Worm (Caenorhabditis elegans) whole organism, L4 larva: Measurements from ENCODE around the gene rla-2.

Source experiments
- D1046.2 ChIP-seq: fragments of 200-800 bp; sonication (Bioruptor generic); IDR thresholded peaks from 2 replicates; pipeline ENCODE4 v1.3.6; 2022; ENCODE audit warnings: missing genetic modification characterization, missing compliant biosample characterization
- F10B5.3 ChIP-seq: sonication (generic microtip); optimal IDR thresholded peaks from 2 replicates; lab custom pipeline; 2016; ENCODE audit warnings: mild to moderate bottlenecking, missing genetic modification characterization, missing compliant biosample characterization
- F37D6.2 ChIP-seq: sonication (generic microtip); optimal IDR thresholded peaks from 2 replicates; lab custom pipeline; 2016; ENCODE audit warnings: mild to moderate bottlenecking, missing genetic modification characterization, missing compliant biosample characterization
- F44E2.7 ChIP-seq: fragments of 200-800 bp; sonication (Bioruptor generic); IDR thresholded peaks from 2 replicates; pipeline ENCODE4 v2.1.2; 2022; ENCODE audit warnings: missing genetic modification characterization, missing compliant biosample characterization
- R02D3.7 ChIP-seq: fragments of 150-350 bp; sonication (generic microtip); optimal IDR thresholded peaks from 3 replicates; lab custom pipeline; 2014; ENCODE audit warnings: missing biosample characterization, missing genetic modification characterization
- T26A8.4 ChIP-seq: fragments of 200-800 bp; sonication (Bioruptor generic); IDR thresholded peaks from 2 replicates; pipeline ENCODE4 v1.3.6; 2022; ENCODE audit warnings: missing genetic modification characterization, missing compliant biosample characterization
- Y105C5A.15 ChIP-seq: fragments of 200-800 bp; sonication (Bioruptor generic); IDR thresholded peaks from 2 replicates; pipeline ENCODE4 v1.3.6; 2022; ENCODE audit warnings: missing genetic modification characterization, missing compliant biosample characterization
- Y5F2A.4 ChIP-seq: fragments of 200-800 bp; sonication (Bioruptor generic); optimal IDR thresholded peaks from 2 replicates; lab custom pipeline; 2018; ENCODE audit warnings: mild to moderate bottlenecking, missing genetic modification characterization, missing compliant biosample characterization
- Y75B8A.6 ChIP-seq: fragments of 200-800 bp; sonication (Bioruptor generic); IDR thresholded peaks from 2 replicates; pipeline ENCODE4 v1.3.6; 2022; ENCODE audit warnings: missing genetic modification reagents, missing genetic modification characterization, missing compliant biosample characterization
- ZK546.5 ChIP-seq, 2 experiments: sonication (generic microtip); optimal IDR thresholded peaks; 2 replicates each; lab custom pipeline; 2017; ENCODE audit warnings: missing biosample characterization in 2 of 2, missing genetic modification characterization in 2 of 2
- aly-2 ChIP-seq: sonication (generic microtip); optimal IDR thresholded peaks from 2 replicates; lab custom pipeline; 2018; ENCODE audit warnings: missing biosample characterization, missing genetic modification characterization
- attf-4 ChIP-seq: sonication (generic microtip); optimal IDR thresholded peaks from 3 replicates; lab custom pipeline; 2017; ENCODE audit warnings: missing biosample characterization, missing genetic modification characterization
- ceh-20 ChIP-seq: fragments of 200-800 bp; sonication (Bioruptor generic); IDR thresholded peaks from 2 replicates; pipeline ENCODE4 v1.3.6; 2022; ENCODE audit warnings: missing genetic modification reagents, missing genetic modification characterization, missing compliant biosample characterization
- ceh-62 ChIP-seq: sonication (generic microtip); optimal IDR thresholded peaks from 2 replicates; lab custom pipeline; 2017; ENCODE audit warnings: missing biosample characterization, missing genetic modification characterization
- cey-2 ChIP-seq: sonication (generic microtip); optimal IDR thresholded peaks from 3 replicates; lab custom pipeline; 2017; ENCODE audit warnings: missing genetic modification characterization, mild to moderate bottlenecking, missing compliant biosample characterization, antibody characterized with exemption, borderline replicate concordance; ENCODE audit not compliant: insufficient read depth
- daf-12 ChIP-seq: fragments of 150-350 bp; optimal IDR thresholded peaks from 2 replicates; lab custom pipeline; 2014; ENCODE audit warnings: missing biosample characterization, missing genetic modification reagents, missing genetic modification characterization
- daf-19 ChIP-seq: fragments of 200-800 bp; sonication (Bioruptor generic); conservative IDR thresholded peaks from 2 replicates; pipeline ENCODE4 v1.3.6; 2022; ENCODE audit warnings: missing genetic modification characterization, missing compliant biosample characterization
- daf-8 ChIP-seq: fragments of 200-800 bp; sonication (Bioruptor generic); IDR thresholded peaks from 2 replicates; pipeline ENCODE4 v1.3.6; 2022; ENCODE audit warnings: missing genetic modification characterization, missing compliant biosample characterization
- dmd-8 ChIP-seq: fragments of 200-800 bp; sonication (Bioruptor generic); IDR thresholded peaks from 2 replicates; pipeline ENCODE4 v1.3.6; 2022; ENCODE audit warnings: missing genetic modification characterization, missing compliant biosample characterization
- duxl-1 ChIP-seq: sonication (generic microtip); optimal IDR thresholded peaks from 2 replicates; lab custom pipeline; 2016; ENCODE audit warnings: mild to moderate bottlenecking, missing genetic modification characterization, moderate library complexity, missing compliant biosample characterization; ENCODE audit not compliant: poor library complexity
- dve-1 ChIP-seq: sonication (generic microtip); optimal IDR thresholded peaks from 2 replicates; lab custom pipeline; 2017; ENCODE audit warnings: antibody characterized with exemption, mild to moderate bottlenecking, missing genetic modification characterization, missing compliant biosample characterization; ENCODE audit not compliant: insufficient read depth
- egl-27 ChIP-seq: sonication (generic microtip); optimal IDR thresholded peaks from 3 replicates; lab custom pipeline; 2017; ENCODE audit warnings: missing biosample characterization, missing genetic modification reagents, missing genetic modification characterization
- egl-43 ChIP-seq: fragments of 200-800 bp; sonication (Bioruptor generic); IDR thresholded peaks from 2 replicates; pipeline ENCODE4 v1.3.6; 2022; ENCODE audit warnings: missing genetic modification reagents, missing genetic modification characterization, missing compliant biosample characterization
- gei-8 ChIP-seq: fragments of 200-800 bp; sonication (Bioruptor generic); optimal IDR thresholded peaks from 2 replicates; lab custom pipeline; 2018; ENCODE audit warnings: mild to moderate bottlenecking, missing genetic modification characterization, missing compliant biosample characterization
- hif-1 ChIP-seq, 2 experiments: sonication (generic microtip); optimal IDR thresholded peaks; 2 replicates each; lab custom pipeline; 2016 to 2017; ENCODE audit warnings: missing compliant biosample characterization in 2 of 2, missing genetic modification characterization in 2 of 2, missing genetic modification reagents in 2 of 2, missing genotype in 2 of 2, mild to moderate bottlenecking in 1 of 2
- lin-15B ChIP-seq: fragments of 150-350 bp; sonication (generic microtip); optimal IDR thresholded peaks from 3 replicates; lab custom pipeline; 2014; ENCODE audit warnings: missing biosample characterization, missing genetic modification characterization
- lin-39 ChIP-seq: fragments of 150-350 bp; optimal IDR thresholded peaks from 2 replicates; lab custom pipeline; 2014; ENCODE audit warnings: missing biosample characterization, missing genetic modification reagents, missing genetic modification characterization
- madf-5 ChIP-seq, 2 experiments: fragments of 200-800 bp; sonication (Bioruptor generic); IDR thresholded peaks; 2 replicates each; pipeline ENCODE4 v1.3.6; 2022; ENCODE audit warnings: missing compliant biosample characterization in 2 of 2, missing genetic modification characterization in 2 of 2
- madf-9 ChIP-seq: fragments of 200-800 bp; sonication (Bioruptor generic); conservative IDR thresholded peaks from 2 replicates; pipeline ENCODE4 v1.3.6; 2022; ENCODE audit warnings: missing genetic modification reagents, missing genetic modification characterization, missing compliant biosample characterization
- mdl-1 ChIP-seq, 2 experiments: fragments of 150-350 bp in 1 of 2; sonication (generic microtip) in 1 of 2; optimal IDR thresholded peaks; 2 replicates each; lab custom pipeline; 2014 to 2017; ENCODE audit warnings: missing biosample characterization in 2 of 2, missing genetic modification characterization in 2 of 2
- mdt-29 ChIP-seq: fragments of 200-800 bp; sonication (Bioruptor generic); IDR thresholded peaks from 2 replicates; pipeline ENCODE4 v1.3.6; 2022; ENCODE audit warnings: missing genetic modification reagents, missing genetic modification characterization, missing compliant biosample characterization
- mep-1 ChIP-seq: fragments of 150-350 bp; sonication (generic microtip); optimal IDR thresholded peaks from 3 replicates; lab custom pipeline; 2014; ENCODE audit warnings: missing biosample characterization, missing genetic modification characterization
- mes-2 ChIP-seq: sonication (generic microtip); optimal IDR thresholded peaks from 2 replicates; lab custom pipeline; 2016; ENCODE audit warnings: missing genotype, mild to moderate bottlenecking, missing genetic modification characterization, missing compliant biosample characterization; ENCODE audit not compliant: poor library complexity, severe bottlenecking
- mxl-3 ChIP-seq: fragments of 200-800 bp; sonication (Bioruptor generic); optimal IDR thresholded peaks from 2 replicates; lab custom pipeline; 2018; ENCODE audit warnings: mild to moderate bottlenecking, missing genetic modification characterization, missing compliant biosample characterization
- nhr-102 ChIP-seq: sonication (generic microtip); optimal IDR thresholded peaks from 2 replicates; lab custom pipeline; 2016; ENCODE audit warnings: mild to moderate bottlenecking, missing genetic modification characterization, moderate library complexity, missing compliant biosample characterization
- nhr-11 ChIP-seq: fragments of 150-350 bp; optimal IDR thresholded peaks from 2 replicates; lab custom pipeline; 2014; ENCODE audit warnings: missing biosample characterization, missing genetic modification characterization
- nhr-111 ChIP-seq: fragments of 200-800 bp; sonication (Bioruptor generic); optimal IDR thresholded peaks from 2 replicates; lab custom pipeline; 2018; ENCODE audit warnings: mild to moderate bottlenecking, missing genetic modification characterization, missing compliant biosample characterization
- nhr-237 ChIP-seq: sonication (generic microtip); optimal IDR thresholded peaks from 2 replicates; lab custom pipeline; 2017; ENCODE audit warnings: missing biosample characterization, missing genetic modification characterization
- nhr-25 ChIP-seq: sonication (generic microtip); optimal IDR thresholded peaks from 2 replicates; lab custom pipeline; 2017; ENCODE audit warnings: missing genetic modification characterization, mild to moderate bottlenecking, missing compliant biosample characterization, antibody characterized with exemption, moderate library complexity, borderline replicate concordance; ENCODE audit not compliant: insufficient read depth
- nhr-42 ChIP-seq: fragments of 200-800 bp; sonication (Bioruptor generic); IDR thresholded peaks from 2 replicates; pipeline ENCODE4 v1.3.6; 2022; ENCODE audit warnings: missing genetic modification characterization, missing compliant biosample characterization
- nhr-6 ChIP-seq: fragments of 150-350 bp; optimal IDR thresholded peaks from 2 replicates; lab custom pipeline; 2014; ENCODE audit warnings: missing biosample characterization, missing genetic modification characterization
- nhr-77 ChIP-seq: fragments of 150-350 bp; optimal IDR thresholded peaks from 2 replicates; lab custom pipeline; 2014; ENCODE audit warnings: missing biosample characterization, missing genetic modification characterization
- sdz-12 ChIP-seq: fragments of 200-800 bp; sonication (Bioruptor generic); optimal IDR thresholded peaks from 2 replicates; lab custom pipeline; 2018; ENCODE audit warnings: mild to moderate bottlenecking, missing genetic modification characterization, missing compliant biosample characterization
- set-16 ChIP-seq: fragments of 200-800 bp; sonication (Bioruptor generic); IDR thresholded peaks from 2 replicates; pipeline ENCODE4 v1.3.6; 2022; ENCODE audit warnings: missing genetic modification reagents, missing genetic modification characterization, missing compliant biosample characterization
- snpc-4 ChIP-seq: fragments of 150-350 bp; optimal IDR thresholded peaks from 2 replicates; lab custom pipeline; 2014; ENCODE audit warnings: missing biosample characterization, missing genetic modification characterization
- spr-1 ChIP-seq: sonication (generic microtip); optimal IDR thresholded peaks from 2 replicates; lab custom pipeline; 2016; ENCODE audit warnings: mild to moderate bottlenecking, missing genetic modification characterization, missing compliant biosample characterization
- tra-1 ChIP-seq: fragments of 200-800 bp; sonication (Bioruptor generic); IDR thresholded peaks from 2 replicates; pipeline ENCODE4 v1.3.6; 2022; ENCODE audit warnings: missing genetic modification reagents, missing genetic modification characterization, missing compliant biosample characterization
- vab-7 ChIP-seq: fragments of 200-800 bp; sonication (Bioruptor generic); IDR thresholded peaks from 2 replicates; pipeline ENCODE4 v1.3.6; 2022; ENCODE audit warnings: missing genetic modification reagents, missing genetic modification characterization, missing compliant biosample characterization
- zag-1 ChIP-seq: fragments of 150-350 bp; optimal IDR thresholded peaks from 2 replicates; lab custom pipeline; 2014; ENCODE audit warnings: missing biosample characterization, missing genetic modification characterization
- zip-11 ChIP-seq: fragments of 200-800 bp; sonication (Bioruptor generic); IDR thresholded peaks from 2 replicates; pipeline ENCODE4 v1.3.6; 2022; ENCODE audit warnings: missing genetic modification characterization, missing compliant biosample characterization
- ztf-11 ChIP-seq: fragments of 150-350 bp; optimal IDR thresholded peaks from 2 replicates; lab custom pipeline; 2014; ENCODE audit warnings: missing biosample characterization, missing genetic modification characterization
- ztf-7 ChIP-seq: fragments of 150-350 bp; optimal IDR thresholded peaks from 2 replicates; lab custom pipeline; 2014; ENCODE audit warnings: missing biosample characterization, missing genetic modification characterization

rla-2 gene

DNA sequence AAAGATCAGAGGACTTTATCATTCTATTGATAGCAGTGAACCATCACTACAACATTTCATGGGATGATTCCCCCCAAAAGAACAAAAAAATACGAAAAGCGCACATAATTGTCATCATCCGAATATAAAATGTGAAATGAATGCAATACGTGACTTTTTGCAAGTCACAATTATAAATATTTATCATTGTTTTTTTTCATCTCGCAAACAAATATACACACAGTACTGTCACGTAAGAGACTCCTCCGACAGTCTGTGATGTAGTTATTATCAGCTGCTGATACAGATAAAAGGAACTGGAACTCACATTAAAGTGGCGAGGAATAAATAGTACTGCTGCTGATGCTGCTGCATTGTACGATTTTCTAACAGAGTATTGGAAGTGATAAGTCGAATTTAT, 26.3 kb upstream of the rla-2 start (continued):
- TF ChIP-seq nhr-11 (tag; lab: Kevin White, UChicago), result no peak
- no peak for TF ChIP-seq daf-8
- TF ChIP-seq daf-12, result no peak
- no peak for TF ChIP-seq nhr-25 (tag; lab: Kevin White, UChicago)
- peak; percentile 93 to 98 for TF ChIP-seq hif-1 (tag; optimal IDR thresholded peaks at IDR 0.05; lab: Kevin White, UChicago)
- no peak for TF ChIP-seq tra-1 (GFP tag; lab: Robert Waterston, UW)
- TF ChIP-seq snpc-4 (tag; lab: Kevin White, UChicago), result no peak
- no peak for TF ChIP-seq set-16 (GFP tag; lab: Robert Waterston, UW)
- TF ChIP-seq R02D3.7 (tag; lab: Kevin White, UChicago), result no peak
- peak; percentile 21 for TF ChIP-seq ztf-7 (tag; lab: Kevin White, UChicago)
- TF ChIP-seq nhr-77 (tag; lab: Kevin White, UChicago), result no peak
- TF ChIP-seq lin-15B (tag; lab: Kevin White, UChicago), result no peak
- TF ChIP-seq madf-9 (GFP tag; lab: Robert Waterston, UW), result no peak
- no peak for TF ChIP-seq Y75B8A.6 (GFP tag; lab: Robert Waterston, UW)
- TF ChIP-seq dmd-8 (GFP tag; lab: Robert Waterston, UW), result no peak
- TF ChIP-seq zag-1, result no peak
- TF ChIP-seq ztf-11 (tag; lab: Kevin White, UChicago), result no peak
- no peak for TF ChIP-seq F37D6.2
- TF ChIP-seq gei-8 (GFP tag; lab: Kevin White, UChicago), result no peak
- no peak for TF ChIP-seq duxl-1 (tag; lab: Kevin White, UChicago)
- TF ChIP-seq dve-1 (tag; lab: Kevin White, UChicago), result peak; percentile 77
- no peak for TF ChIP-seq F10B5.3 (tag; lab: Kevin White, UChicago)
- no peak for TF ChIP-seq nhr-6 (tag; lab: Kevin White, UChicago)
- no peak for TF ChIP-seq aly-2 (tag; lab: Kevin White, UChicago)
- no peak for TF ChIP-seq sdz-12 (GFP tag; lab: Kevin White, UChicago)
- TF ChIP-seq cey-2 (tag; lab: Kevin White, UChicago), result no peak
- TF ChIP-seq mdl-1 (tag; optimal IDR thresholded peaks at IDR 0.05; lab: Kevin White, UChicago), result peak in 1 of 2 experiments; percentile 32
- TF ChIP-seq mep-1 (tag; lab: Kevin White, UChicago), result no peak
- no peak for TF ChIP-seq mes-2 (tag; lab: Kevin White, UChicago)
- no peak for TF ChIP-seq madf-5 (GFP tag; IDR thresholded peaks at IDR 0.05; lab: Robert Waterston, UW)
- no peak for TF ChIP-seq Y5F2A.4 (GFP tag; lab: Kevin White, UChicago)
- no peak for TF ChIP-seq mdt-29 (GFP tag; lab: Robert Waterston, UW)
- TF ChIP-seq nhr-42 (GFP tag; lab: Robert Waterston, UW), result no peak
- TF ChIP-seq ceh-20 (GFP tag; lab: Robert Waterston, UW), result no peak
- TF ChIP-seq D1046.2 (GFP tag; lab: Robert Waterston, UW), result no peak
- TF ChIP-seq Y105C5A.15 (GFP tag; lab: Robert Waterston, UW), result no peak
- TF ChIP-seq egl-27, result no peak
- TF ChIP-seq F44E2.7 (GFP tag; lab: Robert Waterston, UW), result no peak
- no peak for TF ChIP-seq zip-11 (GFP tag; lab: Robert Waterston, UW)
- no peak for TF ChIP-seq mxl-3 (GFP tag; lab: Kevin White, UChicago)
- TF ChIP-seq nhr-111 (GFP tag; lab: Kevin White, UChicago), result no peak
- no peak for TF ChIP-seq ZK546.5 (tag; optimal IDR thresholded peaks at IDR 0.05; lab: Kevin White, UChicago)
- TF ChIP-seq spr-1 (tag; lab: Kevin White, UChicago), result no peak
- no peak for TF ChIP-seq nhr-237 (tag; lab: Kevin White, UChicago)
- TF ChIP-seq egl-43 (GFP tag; lab: Robert Waterston, UW), result no peak
- peak; percentile 35 for TF ChIP-seq nhr-102
- no peak for TF ChIP-seq T26A8.4 (GFP tag; lab: Robert Waterston, UW)
- TF ChIP-seq daf-19, result no peak
- TF ChIP-seq lin-39 (tag; lab: Kevin White, UChicago), result no peak
- TF ChIP-seq ceh-62 (tag; lab: Kevin White, UChicago), result no peak
- TF ChIP-seq attf-4 (tag; lab: Kevin White, UChicago), result no peak
- TF ChIP-seq vab-7 (GFP tag; lab: Robert Waterston, UW), result no peak
